Worm (Caenorhabditis elegans) whole organism, mixed stage, embryonic: Measurements from ENCODE around the gene H42K12.3.

Experiments
- bed-3 ChIP-seq: fragments of 200-800 bp; sonication (Bioruptor generic); optimal IDR thresholded peaks from 3 replicates; lab custom pipeline; 2018; ENCODE audit warnings: mild to moderate bottlenecking, missing genetic modification characterization, moderate library complexity, missing compliant biosample characterization
- blmp-1 ChIP-seq: fragments of 150-350 bp; optimal IDR thresholded peaks from 2 replicates; lab custom pipeline; 2014; ENCODE audit warnings: missing biosample characterization, missing genetic modification characterization
- ceh-39 ChIP-seq: fragments of 150-350 bp; optimal IDR thresholded peaks from 2 replicates; lab custom pipeline; 2014; ENCODE audit warnings: missing biosample characterization, missing genetic modification characterization
- ceh-43 ChIP-seq: fragments of 200-800 bp; sonication (Bioruptor generic); optimal IDR thresholded peaks from 2 replicates; lab custom pipeline; 2018; ENCODE audit warnings: mild to moderate bottlenecking, missing genetic modification characterization, moderate library complexity, missing compliant biosample characterization
- ceh-83 ChIP-seq: fragments of 200-800 bp; sonication (Bioruptor generic); optimal IDR thresholded peaks from 2 replicates; lab custom pipeline; 2018; ENCODE audit warnings: mild to moderate bottlenecking, missing genetic modification characterization, missing compliant biosample characterization
- ces-1 ChIP-seq: fragments of 150-350 bp; optimal IDR thresholded peaks from 2 replicates; lab custom pipeline; 2014; ENCODE audit warnings: missing biosample characterization, missing genetic modification reagents, missing genetic modification characterization
- cnd-1 ChIP-seq: fragments of 200-800 bp; sonication (Bioruptor generic); optimal IDR thresholded peaks from 2 replicates; lab custom pipeline; 2018; ENCODE audit warnings: mild to moderate bottlenecking, missing genetic modification characterization, missing compliant biosample characterization
- drap-1 ChIP-seq: fragments of 200-800 bp; sonication (Bioruptor generic); optimal IDR thresholded peaks from 3 replicates; lab custom pipeline; 2018; ENCODE audit warnings: mild to moderate bottlenecking, missing genetic modification characterization, missing compliant biosample characterization
- elt-1 ChIP-seq: sonication (generic microtip); optimal IDR thresholded peaks from 2 replicates; lab custom pipeline; 2017; ENCODE audit warnings: missing genetic modification characterization, mild to moderate bottlenecking, missing compliant biosample characterization, antibody characterized with exemption, moderate library complexity, borderline replicate concordance; ENCODE audit not compliant: insufficient read depth
- elt-3 ChIP-seq: fragments of 150-350 bp; optimal IDR thresholded peaks from 2 replicates; lab custom pipeline; 2014; ENCODE audit warnings: missing biosample characterization, missing genetic modification characterization
- flh-1 ChIP-seq: fragments of 200-800 bp; sonication (Bioruptor generic); optimal IDR thresholded peaks from 2 replicates; lab custom pipeline; 2018; ENCODE audit warnings: mild to moderate bottlenecking, missing genetic modification characterization, moderate library complexity, missing compliant biosample characterization
- ham-2 ChIP-seq: fragments of 200-800 bp; sonication (Bioruptor generic); optimal IDR thresholded peaks from 2 replicates; lab custom pipeline; 2018; ENCODE audit warnings: mild to moderate bottlenecking, missing genetic modification characterization, missing compliant biosample characterization
- hlh-1 ChIP-seq: fragments of 150-350 bp; optimal IDR thresholded peaks from 2 replicates; lab custom pipeline; 2014; ENCODE audit warnings: missing biosample characterization, missing genetic modification reagents, missing genetic modification characterization
- lin-13 ChIP-seq: fragments of 150-350 bp; optimal IDR thresholded peaks from 2 replicates; lab custom pipeline; 2014; ENCODE audit warnings: missing biosample characterization, missing genetic modification characterization
- lin-32 ChIP-seq: fragments of 200-800 bp; sonication (Bioruptor generic); optimal IDR thresholded peaks from 2 replicates; lab custom pipeline; 2018; ENCODE audit warnings: mild to moderate bottlenecking, missing genetic modification characterization, missing compliant biosample characterization
- lsy-2 ChIP-seq: fragments of 150-350 bp; optimal IDR thresholded peaks from 2 replicates; lab custom pipeline; 2014; ENCODE audit warnings: missing biosample characterization, missing genetic modification characterization
- mab-5 ChIP-seq: fragments of 150-350 bp; optimal IDR thresholded peaks from 2 replicates; lab custom pipeline; 2014; ENCODE audit warnings: missing biosample characterization, missing genetic modification characterization
- mep-1 ChIP-seq: fragments of 150-350 bp; optimal IDR thresholded peaks from 2 replicates; lab custom pipeline; 2017; ENCODE audit warnings: missing biosample characterization, missing genetic modification reagents, missing genetic modification characterization, inconsistent platforms
- mls-2 ChIP-seq: sonication (generic microtip); optimal IDR thresholded peaks from 2 replicates; lab custom pipeline; 2016; ENCODE audit warnings: mild to moderate bottlenecking, missing genetic modification characterization, moderate library complexity, missing compliant biosample characterization
- nhr-12 ChIP-seq: fragments of 150-350 bp; optimal IDR thresholded peaks from 2 replicates; lab custom pipeline; 2014; ENCODE audit warnings: missing biosample characterization, missing genetic modification characterization
- nhr-2 ChIP-seq: fragments of 150-350 bp; optimal IDR thresholded peaks from 2 replicates; lab custom pipeline; 2014; ENCODE audit warnings: missing biosample characterization, missing genetic modification characterization
- nhr-237 ChIP-seq: fragments of 150-350 bp; optimal IDR thresholded peaks from 2 replicates; lab custom pipeline; 2014; ENCODE audit warnings: missing biosample characterization, missing genetic modification characterization
- nhr-28 ChIP-seq: fragments of 150-350 bp; optimal IDR thresholded peaks from 2 replicates; lab custom pipeline; 2014; ENCODE audit warnings: missing biosample characterization, missing genetic modification characterization
- nhr-76 ChIP-seq: sonication (generic microtip); optimal IDR thresholded peaks from 2 replicates; lab custom pipeline; 2017; ENCODE audit warnings: missing biosample characterization, missing genetic modification characterization
- pha-4 ChIP-seq: fragments of 150-350 bp; optimal IDR thresholded peaks from 2 replicates; lab custom pipeline; 2018; ENCODE audit warnings: missing biosample characterization, missing genetic modification reagents, missing genetic modification characterization
- sem-2 ChIP-seq: fragments of 200-800 bp; sonication (Bioruptor generic); optimal IDR thresholded peaks from 2 replicates; lab custom pipeline; 2018; ENCODE audit warnings: mild to moderate bottlenecking, missing genetic modification characterization, missing compliant biosample characterization
- sptf-1 ChIP-seq: sonication (generic microtip); optimal IDR thresholded peaks from 2 replicates; lab custom pipeline; 2017; ENCODE audit warnings: mild to moderate bottlenecking, missing genetic modification characterization, moderate library complexity, missing compliant biosample characterization
- tbx-8 ChIP-seq: fragments of 200-800 bp; sonication (Bioruptor generic); optimal IDR thresholded peaks from 2 replicates; lab custom pipeline; 2018; ENCODE audit warnings: mild to moderate bottlenecking, missing genetic modification characterization, moderate library complexity, missing compliant biosample characterization
- unc-120 ChIP-seq: sonication (generic microtip); optimal IDR thresholded peaks from 2 replicates; lab custom pipeline; 2017; ENCODE audit warnings: missing genetic modification characterization, missing compliant biosample characterization; ENCODE audit not compliant: poor library complexity, severe bottlenecking
- unc-39 ChIP-seq: fragments of 150-350 bp; optimal IDR thresholded peaks from 2 replicates; lab custom pipeline; 2014; ENCODE audit warnings: missing biosample characterization, missing genetic modification characterization
- unc-62 ChIP-seq: fragments of 150-350 bp; optimal IDR thresholded peaks from 2 replicates; lab custom pipeline; 2014; ENCODE audit warnings: missing biosample characterization, missing genetic modification reagents, missing genetic modification characterization
- zip-8 ChIP-seq: fragments of 150-350 bp; optimal IDR thresholded peaks from 2 replicates; lab custom pipeline; 2014; ENCODE audit warnings: missing biosample characterization, missing genetic modification characterization
- ztf-11 ChIP-seq: fragments of 150-350 bp; optimal IDR thresholded peaks from 2 replicates; lab custom pipeline; 2014; ENCODE audit warnings: missing biosample characterization, missing genetic modification characterization

The H42K12.3 gene

DNA sequence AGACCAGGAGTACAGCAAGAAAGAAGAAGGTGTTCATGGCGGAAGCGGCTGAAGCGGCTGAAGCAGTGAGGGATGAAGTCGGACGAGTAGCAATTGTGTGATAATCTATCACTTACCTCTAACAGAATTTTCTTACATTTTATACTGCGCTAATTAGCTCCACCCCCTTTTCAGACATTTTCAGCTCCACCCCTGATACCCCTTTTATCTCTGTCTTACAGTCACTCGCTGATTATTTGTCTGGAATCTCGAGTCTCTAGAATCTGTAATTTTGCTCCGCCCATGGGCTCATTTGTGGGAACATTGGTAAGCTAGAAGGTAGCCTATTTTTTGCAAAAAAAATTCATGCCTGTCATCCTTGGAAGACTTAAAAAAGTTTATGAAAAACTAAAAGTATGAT, 33.1 kb downstream of the H42K12.3 start, which contains the start of gene ins-39:
ins-39 (minus strand) TSS at position 101 of the 400 bp plus-strand sequence.
- TF ChIP-seq nhr-28 (no peak), unc-120 (tag; lab: Kevin White, UChicago) (no peak), zip-8 (no peak), nhr-2 (tag; lab: Kevin White, UChicago) (no peak)

DNA sequence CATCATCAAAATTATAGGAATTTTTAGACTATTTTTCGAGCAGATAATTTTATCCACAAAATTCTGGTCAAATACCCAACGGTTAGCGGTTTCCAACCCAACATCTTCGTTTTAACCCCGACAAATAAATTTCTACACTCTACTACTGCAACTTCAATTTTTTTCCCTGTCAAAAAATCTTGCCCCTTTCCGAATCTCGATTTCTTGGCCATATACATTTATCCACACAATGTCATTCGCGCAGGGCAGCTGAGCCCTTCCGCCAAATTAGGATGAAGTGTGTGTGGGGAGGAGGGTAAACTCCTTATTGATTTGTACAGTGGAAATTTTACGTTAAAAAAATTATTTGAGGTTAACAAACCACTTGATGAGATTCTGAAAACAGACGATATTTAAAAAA, 33.6 kb downstream of the H42K12.3 start:
- TF ChIP-seq hlh-1 (tag; lab: Kevin White, UChicago) = peak; percentile 48
- no peak for TF ChIP-seq mls-2 (tag; lab: Kevin White, UChicago)
- TF ChIP-seq mab-5 = peak; percentile 44
- TF ChIP-seq sptf-1 (tag; lab: Kevin White, UChicago) = peak; percentile 74
- TF ChIP-seq ceh-83 = no peak
- TF ChIP-seq mep-1 (tag; lab: Kevin White, UChicago) = peak; percentile 88
- peak; percentile 76 for TF ChIP-seq lsy-2 (tag; lab: Kevin White, UChicago)
- TF ChIP-seq zip-8 = no peak
- TF ChIP-seq ceh-43 (GFP tag; lab: Kevin White, UChicago) = no peak
- TF ChIP-seq ces-1 (GFP tag; lab: Kevin White, UChicago) = peak; percentile 93
- peak; percentile 85 for TF ChIP-seq drap-1 (GFP tag; lab: Kevin White, UChicago)
- peak; percentile 51 for TF ChIP-seq unc-120 (tag; lab: Kevin White, UChicago)
- TF ChIP-seq flh-1 (GFP tag; lab: Kevin White, UChicago) = no peak
- no peak for TF ChIP-seq blmp-1
- TF ChIP-seq tbx-8 (GFP tag; lab: Kevin White, UChicago) = no peak
- peak; percentile 68 for TF ChIP-seq ztf-11 (tag; lab: Kevin White, UChicago)
- TF ChIP-seq lin-13 (tag; lab: Kevin White, UChicago) = peak; percentile 79
- peak; percentile 67 for TF ChIP-seq unc-62 (GFP tag; lab: Kevin White, UChicago)
- no peak for TF ChIP-seq elt-1 (tag; lab: Kevin White, UChicago)
- peak; percentile 73 for TF ChIP-seq nhr-12
- peak; percentile 27 for TF ChIP-seq nhr-2 (tag; lab: Kevin White, UChicago)
- TF ChIP-seq elt-3 (tag; lab: Kevin White, UChicago) = peak; percentile 65
- peak; percentile 98 for TF ChIP-seq nhr-237
- no peak for TF ChIP-seq unc-39 (tag; lab: Kevin White, UChicago)
- peak; percentile 83 for TF ChIP-seq pha-4
- TF ChIP-seq nhr-76 (tag; lab: Kevin White, UChicago) = peak; percentile 50
- no peak for TF ChIP-seq sem-2 (GFP tag; lab: Kevin White, UChicago)
- no peak for TF ChIP-seq ham-2
- peak; percentile 77 for TF ChIP-seq ceh-39 (tag; lab: Kevin White, UChicago)
- peak; percentile 67 for TF ChIP-seq cnd-1 (tag; lab: Kevin White, UChicago)

- no peak for TF ChIP-seq ceh-83
- TF ChIP-seq hlh-1 (tag; lab: Kevin White, UChicago) = no peak
- no peak for TF ChIP-seq tbx-8 (GFP tag; lab: Kevin White, UChicago)
- no peak for TF ChIP-seq zip-8
- no peak for TF ChIP-seq bed-3
- no peak for TF ChIP-seq unc-39 (tag; lab: Kevin White, UChicago)
- TF ChIP-seq nhr-2 (tag; lab: Kevin White, UChicago) = no peak
- no peak for TF ChIP-seq ceh-39 (tag; lab: Kevin White, UChicago)
- TF ChIP-seq mab-5 = no peak
These were observed 47.1 kb downstream of the H42K12.3 start, which contains the start of gene F56C3.3 for ce11 chrX:1358295-1358694. F56C3.3 (minus strand) TSS chrX:1358395.

- TF ChIP-seq nhr-12 (no peak), lin-32 (GFP tag; lab: Kevin White, UChicago) (no peak), mab-5 (no peak), ceh-43 (GFP tag; lab: Kevin White, UChicago) (no peak), flh-1 (GFP tag; lab: Kevin White, UChicago) (no peak), unc-62 (GFP tag; lab: Kevin White, UChicago) (no peak), sptf-1 (tag; lab: Kevin White, UChicago) (no peak), ham-2 (no peak), nhr-2 (tag; lab: Kevin White, UChicago) (no peak), zip-8 (no peak)
These were observed 49.4 kb downstream of the H42K12.3 start, which contains the start of gene F56C3.4 for ce11 chrX:1360631-1361030. F56C3.4 (minus strand) TSS chrX:1360731.
